Fruit fly (Drosophila melanogaster): ENCODE measurements around the gene CG15140.
A peak's percentile ranks its signal among the peaks of the same experiment; 100 is the strongest.

DNA sequence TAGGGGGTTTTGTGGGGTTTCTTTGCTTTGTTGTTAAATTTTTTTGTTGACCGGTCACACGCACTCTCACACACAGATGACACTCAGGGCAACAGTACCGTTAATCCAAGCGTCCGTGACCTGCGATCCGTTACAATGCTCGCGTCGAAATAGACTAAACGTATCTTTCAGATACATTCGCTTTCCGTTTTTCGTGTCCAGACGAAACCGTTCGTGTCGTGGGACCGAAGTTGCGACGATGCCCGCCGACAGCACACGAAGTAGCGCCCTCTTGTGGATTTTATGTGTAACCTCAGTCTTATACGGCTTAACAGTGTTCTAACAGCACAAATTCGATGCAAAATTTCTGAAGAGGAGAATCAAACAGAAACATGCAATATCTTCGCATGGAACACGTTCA lies 25.5 kb upstream of the CG15140 start, which contains the start of gene beat-IIIc:
- TF ChIP-seq CG8478 (optimal IDR thresholded peaks at IDR 0.05) (no peak), CTCF (optimal IDR thresholded peaks at IDR 0.05) (peak; percentile 95 to 99)

Measured in S2 (cell line).